Fruit fly (Drosophila melanogaster) Kc167 (cell line): ENCODE measurements around the gene LKRSDH.

Source experiments
- Myc ChIP-seq: fragments of >200 bp; optimal IDR thresholded peaks from 2 replicates; lab custom pipeline; 2017; ENCODE audit warnings: missing external identifiers
- Sin3A ChIP-seq: fragments of >200 bp; optimal IDR thresholded peaks from 2 replicates; lab custom pipeline; 2018; ENCODE audit warnings: missing external identifiers
- h ChIP-seq: fragments of >200 bp; optimal IDR thresholded peaks from 3 replicates; lab custom pipeline; 2018; ENCODE audit warnings: missing external identifiers
- insv ChIP-seq: fragments of >200 bp; optimal IDR thresholded peaks from 3 replicates; lab custom pipeline; 2018; ENCODE audit warnings: missing external identifiers
- psq ChIP-seq: fragments of >200 bp; optimal IDR thresholded peaks from 2 replicates; lab custom pipeline; 2017; ENCODE audit warnings: missing external identifiers
- ttk ChIP-seq: sonication (Bioruptor generic); optimal IDR thresholded peaks from 2 replicates; lab custom pipeline; 2017; ENCODE audit warnings: missing external identifiers

The LKRSDH gene

DNA sequence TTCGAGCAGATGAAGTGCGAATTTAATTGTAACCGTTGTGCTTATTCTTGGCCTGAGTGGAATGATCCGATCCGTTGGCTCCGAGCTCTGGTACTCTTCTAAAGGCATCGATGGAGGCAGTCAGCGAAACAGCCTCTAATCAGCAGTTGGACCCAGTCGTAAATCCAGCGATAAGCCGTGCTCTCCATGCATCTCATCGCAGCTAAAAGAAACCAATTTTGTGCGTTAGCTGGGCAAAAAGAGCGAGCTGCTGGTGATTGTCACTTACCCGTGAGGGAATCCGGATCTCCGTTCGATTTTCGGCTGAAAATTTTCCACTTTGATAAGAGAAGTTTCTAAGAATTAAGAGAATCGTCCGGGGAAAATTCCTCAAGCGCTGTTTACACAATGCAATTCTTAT, at the start of gene LKRSDH:
TSS of gene LKRSDH (minus strand) at position 101 of the 400 bp plus-strand sequence.
- TF ChIP-seq insv (no peak), Sin3A (lab: Kevin White, UChicago) (no peak), h (lab: Kevin White, UChicago) (no peak), Myc (lab: Kevin White, UChicago) (no peak), psq (no peak), ttk (no peak)

DNA sequence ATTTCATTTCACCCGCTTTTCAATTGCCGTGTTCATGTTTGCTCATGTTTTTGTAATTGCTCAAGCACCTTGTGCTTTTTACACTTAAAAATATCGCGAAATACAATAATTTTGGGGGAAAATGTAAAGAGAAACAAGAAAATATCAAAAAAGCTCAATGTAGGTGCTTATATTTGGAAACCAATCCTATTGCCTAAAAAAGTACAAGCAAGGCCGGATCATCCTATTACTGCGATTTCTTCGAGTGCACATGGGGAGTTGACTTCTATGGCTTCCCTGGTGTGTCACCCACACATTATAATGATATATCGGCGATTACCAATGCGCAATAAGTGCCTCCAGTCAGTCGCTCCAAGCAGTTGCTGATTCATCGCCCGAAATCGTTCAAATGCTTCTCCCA, 45.5 kb upstream of the LKRSDH start:
- no peak for TF ChIP-seq ttk
- no peak for TF ChIP-seq psq
- TF ChIP-seq Myc (lab: Kevin White, UChicago) = no peak
- TF ChIP-seq Sin3A (lab: Kevin White, UChicago) = no peak
- no peak for TF ChIP-seq h (lab: Kevin White, UChicago)
- TF ChIP-seq insv = no peak

DNA sequence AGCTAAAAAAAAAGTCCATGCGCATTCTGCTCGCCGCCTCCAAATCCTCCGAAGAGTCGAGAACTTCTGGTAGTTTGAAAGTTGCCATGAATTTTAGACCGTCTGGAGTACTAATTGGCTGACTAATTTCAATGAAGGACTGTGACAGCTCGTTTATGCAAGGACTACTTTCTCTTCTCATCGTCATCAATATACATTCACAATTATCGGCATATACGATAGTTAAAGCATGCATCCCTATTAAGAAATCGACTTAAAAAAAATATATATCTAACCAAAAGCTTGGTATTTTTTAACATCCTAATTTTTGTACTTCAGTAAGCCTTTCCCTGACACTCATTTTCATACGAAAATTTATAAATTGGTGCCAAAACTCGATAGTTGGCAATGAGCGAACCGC, 44.4 kb upstream of the LKRSDH start, which contains the start of gene CG14537:
TSS of gene CG14537 (plus strand) at position 301 of the 400 bp plus-strand sequence.
- TF ChIP-seq ttk (no peak), Myc (lab: Kevin White, UChicago) (no peak), psq (no peak), Sin3A (lab: Kevin White, UChicago) (no peak), insv (no peak), h (lab: Kevin White, UChicago) (no peak)

DNA sequence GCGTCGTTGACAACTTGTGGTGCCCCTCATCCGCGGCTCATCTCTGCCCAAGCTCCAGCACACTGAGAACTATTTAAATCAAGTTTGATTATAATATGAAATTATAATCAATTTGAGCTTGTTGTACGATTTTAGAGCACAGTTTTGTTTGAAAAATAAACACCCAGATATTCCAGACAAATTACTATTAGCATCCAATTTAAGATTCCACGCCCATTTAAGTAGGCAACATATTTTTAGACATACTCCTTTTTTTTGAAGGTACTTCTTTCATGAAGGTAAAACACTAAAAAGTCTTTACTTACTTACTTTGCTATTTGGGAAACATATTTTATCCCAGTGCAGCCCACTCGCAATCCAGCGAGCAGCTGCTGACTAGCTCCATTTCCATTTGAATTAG, 42.3 kb upstream of the LKRSDH start:
- TF ChIP-seq Sin3A (lab: Kevin White, UChicago) (no peak), insv (no peak), ttk (no peak), Myc (lab: Kevin White, UChicago) (no peak), psq (no peak), h (lab: Kevin White, UChicago) (no peak)

DNA sequence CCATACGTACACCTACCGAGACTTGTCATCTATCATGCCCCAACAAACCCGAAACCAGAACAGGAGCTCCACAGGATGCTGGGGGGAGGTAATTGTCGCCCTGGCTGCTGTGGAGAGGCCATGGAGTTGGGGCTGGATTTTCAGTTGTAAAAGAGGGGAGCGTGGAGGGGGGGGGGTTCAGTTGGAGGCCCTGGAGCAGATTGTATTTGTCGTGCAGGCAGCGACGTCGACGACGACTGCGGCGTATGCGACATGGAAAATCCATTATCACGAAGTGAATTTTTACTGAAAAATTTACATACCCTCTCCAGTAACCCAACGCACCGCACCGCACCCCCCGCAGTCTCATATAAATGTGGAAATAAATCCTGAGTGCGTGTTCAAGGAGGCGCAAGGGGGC, 37.9 kb upstream of the LKRSDH start:
- no peak for TF ChIP-seq ttk
- no peak for TF ChIP-seq h (lab: Kevin White, UChicago)
- no peak for TF ChIP-seq psq
- no peak for TF ChIP-seq Myc (lab: Kevin White, UChicago)
- no peak for TF ChIP-seq insv
- no peak for TF ChIP-seq Sin3A (lab: Kevin White, UChicago)

DNA sequence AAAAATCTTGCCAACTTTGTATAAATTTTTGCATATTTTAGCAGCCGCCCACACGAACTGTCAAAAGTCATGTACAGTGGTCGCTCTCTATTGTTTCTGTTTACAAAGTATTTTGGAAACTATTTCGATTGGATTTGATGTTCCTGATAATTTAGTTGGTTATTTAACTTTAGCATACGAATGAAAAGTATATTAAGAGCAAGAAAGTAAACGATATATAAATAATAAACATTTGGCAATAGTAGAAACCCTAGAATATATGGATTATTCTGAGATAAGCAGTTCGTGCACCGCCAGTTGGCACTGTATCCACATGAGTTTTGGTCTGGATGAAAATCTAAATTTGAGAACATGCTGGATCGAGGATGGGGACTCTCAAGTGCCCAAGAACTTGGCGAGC, 37.5 kb upstream of the LKRSDH start:
- no peak for TF ChIP-seq ttk
- TF ChIP-seq Myc (lab: Kevin White, UChicago) = no peak
- TF ChIP-seq psq = no peak
- no peak for TF ChIP-seq Sin3A (lab: Kevin White, UChicago)
- no peak for TF ChIP-seq insv
- no peak for TF ChIP-seq h (lab: Kevin White, UChicago)

DNA sequence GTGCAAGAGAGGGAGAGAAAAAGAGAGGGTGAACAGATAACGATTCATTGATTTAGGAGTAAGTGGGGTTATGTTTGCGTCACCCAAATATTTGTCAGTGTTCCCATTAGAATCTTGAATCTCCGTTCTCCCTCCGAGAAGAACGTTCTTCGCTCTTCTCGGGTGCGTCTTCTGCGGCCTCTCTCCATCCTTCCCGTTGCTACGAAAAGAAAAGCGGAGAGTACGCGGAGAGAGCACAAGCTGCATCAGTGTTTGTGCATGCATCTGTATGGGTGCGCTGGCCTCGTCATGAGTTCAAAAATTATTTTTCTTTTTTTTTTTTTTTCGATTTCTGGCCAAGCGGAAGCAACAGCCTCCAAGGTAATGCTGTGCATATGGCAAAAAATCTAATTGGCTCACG, 33.1 kb upstream of the LKRSDH start:
- no peak for TF ChIP-seq Sin3A (lab: Kevin White, UChicago)
- no peak for TF ChIP-seq psq
- no peak for TF ChIP-seq insv
- TF ChIP-seq ttk = no peak
- TF ChIP-seq Myc (lab: Kevin White, UChicago) = no peak
- no peak for TF ChIP-seq h (lab: Kevin White, UChicago)

DNA sequence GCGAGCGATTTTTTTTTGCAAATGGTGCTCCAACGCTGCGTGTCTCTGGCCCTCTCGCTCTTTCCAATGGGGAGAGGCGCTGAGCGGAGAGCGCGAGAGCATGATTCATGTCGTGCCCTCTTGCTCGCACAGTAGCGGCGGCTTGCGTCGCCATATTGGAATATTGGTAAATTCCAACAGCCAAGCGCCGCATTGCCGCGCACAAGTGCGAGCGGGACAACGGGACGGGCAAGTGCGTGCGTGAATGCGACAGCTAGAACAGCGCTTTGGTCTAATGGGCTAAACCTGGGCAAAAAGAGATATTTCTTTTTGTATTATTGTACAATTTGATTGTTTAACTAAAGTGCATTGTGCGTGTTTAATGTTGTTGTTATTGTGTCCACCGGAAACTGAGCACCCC, 32.5 kb upstream of the LKRSDH start:
- no peak for TF ChIP-seq ttk
- no peak for TF ChIP-seq Sin3A (lab: Kevin White, UChicago)
- no peak for TF ChIP-seq insv
- TF ChIP-seq psq = no peak
- TF ChIP-seq h (lab: Kevin White, UChicago) = no peak
- no peak for TF ChIP-seq Myc (lab: Kevin White, UChicago)

DNA sequence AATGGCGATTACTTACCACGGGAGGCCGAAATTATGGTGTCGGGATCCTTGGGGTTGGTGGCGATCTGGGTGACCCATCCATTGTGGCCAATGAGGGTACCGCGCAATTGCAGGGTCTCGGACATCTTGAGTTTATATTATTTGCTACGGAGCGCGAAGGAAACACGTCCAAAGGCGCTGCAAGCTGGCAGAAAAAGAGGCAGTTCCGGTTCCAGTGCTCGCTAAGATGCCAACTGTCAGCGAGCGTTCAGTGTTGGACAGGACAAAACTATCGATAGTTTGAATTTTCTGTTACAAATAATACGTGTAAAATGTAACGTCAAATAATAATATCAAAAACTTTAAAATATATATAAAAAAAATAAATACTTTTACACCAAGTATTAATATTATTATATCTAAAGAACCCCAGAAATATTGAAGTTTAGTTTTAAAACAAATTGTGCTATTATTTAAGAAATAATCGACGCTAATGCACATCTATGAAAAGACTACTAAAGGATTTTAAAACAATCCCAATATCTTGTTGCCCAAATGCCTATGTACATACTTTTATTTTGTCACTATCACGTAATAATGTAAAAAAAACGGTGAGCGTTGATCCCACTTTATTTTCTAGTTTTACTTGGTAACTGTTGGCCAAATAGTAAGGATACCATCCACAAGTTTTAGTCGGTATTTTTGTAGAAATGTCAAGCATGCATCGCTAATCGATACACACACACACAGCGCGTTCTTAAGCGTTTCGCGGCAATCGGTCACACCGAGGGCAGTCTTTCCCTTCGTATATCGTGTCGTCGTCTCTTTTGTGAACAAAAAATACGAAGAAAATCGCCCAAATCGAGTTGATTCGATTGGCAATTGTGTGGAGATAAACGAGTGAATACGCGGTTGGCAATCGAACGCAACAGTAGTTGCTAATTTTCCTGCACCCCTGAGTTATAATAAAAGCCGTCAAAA, 31.6 kb upstream of the LKRSDH start, which contains the start of the genes Rack1 and mts:
TSS of gene Rack1 (minus strand) at position 271 of the 960 bp plus-strand sequence.
TSS of gene mts (plus strand) at position 606 of the 960 bp plus-strand sequence.
- no peak for TF ChIP-seq Myc (lab: Kevin White, UChicago)
- no peak for TF ChIP-seq psq
- TF ChIP-seq h (lab: Kevin White, UChicago) = no peak
- no peak for TF ChIP-seq insv
- no peak for TF ChIP-seq ttk
- no peak for TF ChIP-seq Sin3A (lab: Kevin White, UChicago)

DNA sequence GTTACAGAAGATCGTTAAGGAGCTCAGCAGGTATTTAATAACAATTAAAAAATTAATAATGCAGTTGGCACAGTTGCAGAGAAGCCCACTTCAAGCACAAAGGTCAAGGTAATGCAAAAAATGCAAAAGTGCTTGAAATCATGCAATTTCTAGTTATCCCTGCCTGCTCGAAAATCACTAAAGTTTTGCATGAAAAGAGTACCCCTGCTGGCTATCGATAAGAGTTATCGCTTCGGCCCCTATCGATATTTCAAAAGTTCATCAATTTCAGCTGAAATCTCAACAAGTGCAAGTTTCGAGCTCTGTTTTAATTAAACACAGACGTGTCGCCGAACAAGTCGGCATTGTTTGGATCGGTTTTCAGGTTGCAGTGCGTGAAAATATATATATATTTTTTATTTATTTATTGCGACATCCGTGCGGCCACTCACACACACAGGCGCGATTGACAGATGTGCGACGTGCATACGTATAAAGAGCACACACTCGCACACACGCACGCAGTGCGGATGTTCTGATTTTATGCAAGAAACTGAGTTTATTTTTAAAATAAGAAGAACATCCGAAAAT, 25.6 kb upstream of the LKRSDH start:
- TF ChIP-seq psq (no peak), Myc (lab: Kevin White, UChicago) (no peak), insv (no peak), Sin3A (lab: Kevin White, UChicago) (no peak), h (lab: Kevin White, UChicago) (no peak), ttk (no peak)

DNA sequence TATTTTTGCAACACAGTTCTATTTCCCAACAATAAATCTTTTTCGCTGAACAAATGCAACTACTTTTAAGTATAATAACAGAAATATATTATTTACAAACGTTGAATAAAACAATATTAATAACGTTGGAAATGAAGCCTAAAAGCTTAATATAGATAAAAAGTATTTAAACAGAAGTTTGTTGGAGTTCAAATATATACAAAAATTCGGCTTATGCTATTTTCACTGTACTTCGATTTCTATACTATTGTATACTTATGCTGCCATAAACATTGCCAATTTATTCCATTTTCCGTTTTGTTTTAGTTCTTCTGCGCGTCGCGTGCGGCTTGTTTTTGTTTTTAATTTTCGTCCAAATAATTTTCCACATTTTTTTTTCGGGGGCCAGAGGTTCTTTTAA, 25.1 kb upstream of the LKRSDH start, which contains the start of gene CG7115:
TSS of gene CG7115 (plus strand) at position 301 of the 400 bp plus-strand sequence.
- TF ChIP-seq psq (no peak), Sin3A (lab: Kevin White, UChicago) (no peak)

DNA sequence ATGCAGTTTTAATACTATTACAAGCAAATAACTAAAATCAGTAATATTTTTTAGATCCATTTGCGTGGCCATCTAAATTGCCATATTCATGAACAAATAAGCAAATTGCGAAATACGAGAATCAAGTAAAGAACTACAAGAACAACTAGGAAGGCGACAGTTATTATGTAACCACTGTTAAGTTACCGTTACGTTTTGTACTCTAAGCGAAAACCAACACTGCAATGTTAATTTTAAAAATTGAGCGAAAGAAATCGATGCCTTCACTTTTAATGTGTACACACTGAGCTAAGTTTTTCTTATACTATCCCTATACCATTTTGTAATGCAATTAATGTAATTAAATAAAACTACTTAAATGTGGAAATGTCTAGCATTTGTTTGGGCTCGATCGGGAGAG, 24.6 kb upstream of the LKRSDH start:
- TF ChIP-seq Sin3A (lab: Kevin White, UChicago) = no peak
- TF ChIP-seq ttk = no peak
- TF ChIP-seq h (lab: Kevin White, UChicago) = no peak

DNA sequence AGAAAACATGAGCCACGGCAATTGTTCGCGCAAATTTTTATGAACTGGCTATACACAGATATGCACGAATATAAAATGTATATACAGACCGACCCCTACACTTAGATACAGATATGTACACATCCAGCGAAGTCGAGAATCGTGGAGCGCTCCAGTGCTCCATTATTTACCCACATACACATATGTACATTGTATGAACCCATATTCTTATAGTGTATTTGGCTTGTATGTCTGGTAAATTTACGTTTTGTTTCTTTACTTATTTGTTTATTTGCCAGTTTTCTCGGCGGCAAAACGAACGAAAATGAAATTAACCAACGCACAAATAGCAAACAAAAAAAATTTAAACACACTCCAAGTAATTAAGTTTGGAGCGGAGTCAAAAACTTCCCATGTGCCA, 17.6 kb upstream of the LKRSDH start:
- TF ChIP-seq Myc (lab: Kevin White, UChicago) = no peak
- TF ChIP-seq insv = no peak
- no peak for TF ChIP-seq ttk
- TF ChIP-seq h (lab: Kevin White, UChicago) = no peak
- no peak for TF ChIP-seq Sin3A (lab: Kevin White, UChicago)
- no peak for TF ChIP-seq psq
